Worm (Caenorhabditis elegans) whole organism, mixed stage, embryonic: ENCODE measurements around the gene fipr-4.

Experiments
- nhr-76 ChIP-seq: sonication (generic microtip); optimal IDR thresholded peaks from 2 replicates; lab custom pipeline; 2017; ENCODE audit warnings: missing biosample characterization, missing genetic modification characterization
- snpc-4 ChIP-seq: fragments of 150-350 bp; optimal IDR thresholded peaks from 2 replicates; lab custom pipeline; 2014; ENCODE audit warnings: missing biosample characterization, missing genetic modification characterization
- unc-62 ChIP-seq: fragments of 150-350 bp; optimal IDR thresholded peaks from 2 replicates; lab custom pipeline; 2014; ENCODE audit warnings: missing biosample characterization, missing genetic modification reagents, missing genetic modification characterization

DNA sequence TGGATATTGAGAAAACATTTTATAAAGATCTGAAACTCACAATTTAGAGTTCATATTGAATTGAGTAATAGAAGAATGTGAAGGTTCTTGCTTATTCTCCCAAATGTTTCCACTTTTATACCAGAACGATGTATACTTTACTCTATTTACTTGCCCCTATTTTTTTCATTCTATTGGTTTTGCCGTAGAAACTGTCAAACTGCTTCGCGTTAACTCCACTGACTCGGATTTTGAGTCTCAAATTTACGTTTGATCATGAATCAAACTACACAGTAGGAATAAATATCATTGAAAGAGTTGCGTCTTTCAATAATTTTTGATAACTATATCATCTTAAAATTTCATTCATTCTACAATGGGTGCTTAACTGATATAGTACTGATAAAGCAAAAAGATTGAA, 11.6 kb upstream of the fipr-4 start, which contains the start of gene fipr-8:
- TF ChIP-seq unc-62 (no peak), nhr-76 (tag; lab: Kevin White, UChicago) (no peak), snpc-4 (no peak)
